Fruit fly (Drosophila melanogaster): Measurements from ENCODE around the gene trh.
A peak's percentile ranks its signal among the peaks of the same experiment; 100 is the strongest.

The trh gene

dm6 chr3L:388094-388493 is 4.3 kb downstream of the trh start:
- TF ChIP-seq CG17801 (GFP tag; optimal IDR thresholded peaks at IDR 0.05; ENCODE audit: partially characterized antibody) = no peak

- no peak for TF ChIP-seq CG17801 (GFP tag; optimal IDR thresholded peaks at IDR 0.05; ENCODE audit: partially characterized antibody)
Measured at dm6 chr3L:385095-385494, 7.3 kb downstream of the trh start.

DNA sequence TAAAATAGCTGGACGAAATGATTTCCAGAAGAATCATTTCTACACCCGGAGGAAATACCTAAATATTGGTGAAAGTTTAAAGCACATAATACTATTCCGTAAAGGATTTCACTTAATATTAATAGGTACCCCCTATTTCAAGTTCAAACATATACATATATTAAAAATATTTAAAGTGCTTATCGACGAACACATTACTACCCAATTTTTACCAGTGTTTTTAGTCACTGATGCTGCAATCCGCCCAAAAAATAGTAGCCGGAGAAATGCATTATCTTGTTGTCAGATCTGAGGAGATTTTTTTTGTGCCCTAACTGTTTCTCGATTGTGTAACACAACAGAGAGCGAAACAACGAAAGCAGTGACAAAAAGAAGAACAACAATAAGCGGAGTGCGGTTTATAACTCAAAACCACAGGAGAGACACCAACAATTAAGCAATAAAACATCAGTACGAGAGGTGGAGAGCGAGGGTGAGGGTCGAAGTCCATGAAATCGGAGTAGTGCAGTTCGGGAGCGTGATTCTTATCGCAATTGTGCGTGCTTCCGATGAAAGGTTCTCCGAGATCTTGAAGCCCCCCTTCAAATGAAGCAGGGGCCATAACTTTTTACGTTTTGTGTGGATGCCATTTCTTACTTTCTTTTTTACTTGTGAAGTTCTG is 11.4 kb downstream of the trh start:
- TF ChIP-seq CG17801 (GFP tag; optimal IDR thresholded peaks at IDR 0.05; ENCODE audit: partially characterized antibody) = peak; percentile 66

- no peak for TF ChIP-seq CG17801 (GFP tag; optimal IDR thresholded peaks at IDR 0.05; ENCODE audit: partially characterized antibody)
Measured at dm6 chr3L:378906-379305, 13.5 kb downstream of the trh start.

dm6 chr3L:378072-378423 is 14.4 kb downstream of the trh start:
- no peak for TF ChIP-seq CG17801 (GFP tag; optimal IDR thresholded peaks at IDR 0.05; ENCODE audit: partially characterized antibody)

DNA sequence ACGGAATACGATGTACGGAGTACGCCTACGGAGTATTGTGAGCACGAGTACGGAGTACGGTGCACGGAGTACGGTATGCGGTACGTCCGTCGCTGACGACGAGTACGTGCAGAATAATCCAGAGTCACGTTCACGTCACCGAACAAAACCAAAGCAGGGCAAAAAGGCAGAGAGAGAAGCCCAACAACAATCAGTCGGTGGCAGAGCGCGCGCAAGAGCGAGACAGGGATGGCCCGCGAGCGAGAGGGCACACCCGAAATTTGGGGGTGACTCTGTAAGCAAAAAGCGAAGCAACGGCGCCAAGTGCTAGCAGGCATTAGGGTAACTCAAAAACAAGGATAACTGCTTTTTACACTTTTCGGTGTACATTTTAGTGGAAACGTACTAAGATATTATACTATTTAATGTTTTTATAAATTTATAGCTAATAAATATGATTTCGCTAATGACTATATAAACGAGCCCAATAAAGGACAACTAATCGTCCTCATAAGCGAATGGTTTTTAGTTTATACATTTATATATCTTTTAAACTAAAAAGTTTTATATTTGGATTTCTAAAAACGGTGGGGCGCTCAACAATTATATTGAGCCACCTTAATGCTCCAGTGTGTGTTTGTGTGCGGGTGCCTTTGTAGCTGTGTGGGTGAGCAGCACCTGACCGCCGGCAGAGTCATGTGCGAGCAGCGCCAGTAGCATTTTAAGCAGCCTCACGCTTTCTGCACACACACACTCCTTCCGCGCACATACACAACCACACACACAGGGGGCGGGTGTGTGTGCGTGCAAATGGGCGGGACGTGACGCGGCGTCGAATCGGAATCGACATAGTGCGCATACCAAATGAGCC is 15.0 kb downstream of the trh start:
- TF ChIP-seq CG17801 (GFP tag; optimal IDR thresholded peaks at IDR 0.05; ENCODE audit: partially characterized antibody) = no peak

DNA sequence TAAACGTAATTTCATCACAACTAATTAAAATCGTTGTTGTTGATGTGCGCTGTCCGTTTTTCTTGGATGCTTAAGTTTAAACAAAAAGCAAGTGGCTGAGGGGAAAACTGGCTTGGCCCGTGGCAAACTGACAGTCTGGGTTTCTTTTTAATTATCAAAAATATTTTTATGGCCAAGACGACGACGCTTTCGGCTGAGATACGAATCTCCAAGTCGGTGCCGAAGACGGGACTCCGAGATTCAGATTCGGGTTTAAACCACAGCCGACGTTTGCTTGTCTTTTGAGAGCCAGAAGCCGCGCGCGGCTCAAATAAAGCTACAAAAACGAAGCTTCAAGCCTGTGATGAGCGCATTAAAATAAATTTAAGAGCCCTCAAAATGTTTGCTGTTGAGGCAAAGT is 16.8 kb downstream of the trh start:
- TF ChIP-seq CG17801 (GFP tag; optimal IDR thresholded peaks at IDR 0.05; ENCODE audit: partially characterized antibody) = no peak

dm6 chr3L:374582-374981 is 17.9 kb downstream of the trh start:
- no peak for TF ChIP-seq CG17801 (GFP tag; optimal IDR thresholded peaks at IDR 0.05; ENCODE audit: partially characterized antibody)

- TF ChIP-seq CG17801 (GFP tag; optimal IDR thresholded peaks at IDR 0.05; ENCODE audit: partially characterized antibody) = no peak
Measured at dm6 chr3L:371228-371627, 21.2 kb downstream of the trh start.

DNA sequence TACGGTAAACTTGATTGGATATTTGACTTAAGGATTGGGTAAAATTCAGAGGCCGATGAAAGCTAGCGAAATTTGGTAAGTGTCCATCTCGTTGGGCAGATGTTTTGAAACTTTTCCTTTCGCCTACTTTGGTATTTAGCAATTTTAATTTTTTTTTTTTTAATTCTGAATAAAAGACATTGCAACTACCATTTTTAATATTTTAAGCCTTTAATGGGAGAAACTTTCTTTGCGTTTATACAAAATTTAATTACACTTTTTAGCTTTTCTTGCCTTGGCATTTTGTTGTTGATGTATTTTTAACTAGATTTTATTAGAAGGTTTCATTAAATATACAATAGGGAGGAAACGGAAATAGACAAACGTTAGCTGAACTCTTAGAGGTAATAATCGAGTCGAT is 26.1 kb downstream of the trh start, which contains the start of gene CG13884:
CG13884 (minus strand) TSS at position 101 of the 400 bp plus-strand sequence.
- TF ChIP-seq CG17801 (GFP tag; optimal IDR thresholded peaks at IDR 0.05; ENCODE audit: partially characterized antibody) = no peak

- peak; percentile 76 for TF ChIP-seq CG17801 (GFP tag; optimal IDR thresholded peaks at IDR 0.05; ENCODE audit: partially characterized antibody)
Measured at dm6 chr3L:361201-361600, 31.2 kb downstream of the trh start, which contains the start of the genes Cdc5 and CG1233. Gene Cdc5, minus strand, starts transcription at chr3L:361383. Gene CG1233, plus strand, starts transcription at chr3L:361472.

DNA sequence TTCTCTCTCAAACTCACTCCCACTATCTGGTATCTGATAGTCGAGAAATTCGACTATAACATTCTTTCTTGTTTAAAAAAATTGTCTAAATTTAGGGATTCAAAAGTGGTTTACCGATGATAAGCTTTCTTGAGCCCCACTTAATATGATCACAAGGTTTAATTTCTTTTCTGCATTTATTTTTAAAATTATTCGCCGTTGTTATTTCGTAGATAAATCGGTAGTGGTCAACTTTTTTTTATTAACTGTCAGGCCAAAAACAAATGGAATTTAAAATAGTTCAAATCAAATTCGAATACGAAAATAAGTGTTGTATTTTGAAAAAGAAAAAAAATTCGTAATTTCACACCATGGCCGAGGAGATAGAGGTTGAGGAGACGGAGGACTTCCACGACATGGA is 34.8 kb downstream of the trh start, which contains the start of gene Roc1b:
Roc1b (plus strand) TSS at position 301 of the 400 bp plus-strand sequence.
- TF ChIP-seq CG17801 (GFP tag; optimal IDR thresholded peaks at IDR 0.05; ENCODE audit: partially characterized antibody) = no peak

dm6 chr3L:356016-356472 is 36.4 kb downstream of the trh start, which contains the start of gene CG1231:
Gene CG1231, plus strand, starts transcription at chr3L:356422.
- no peak for TF ChIP-seq CG17801 (GFP tag; optimal IDR thresholded peaks at IDR 0.05; ENCODE audit: partially characterized antibody)

- TF ChIP-seq CG17801 (GFP tag; optimal IDR thresholded peaks at IDR 0.05; ENCODE audit: partially characterized antibody) = peak; percentile 82
Measured at dm6 chr3L:350651-351228, 41.7 kb downstream of the trh start.

DNA sequence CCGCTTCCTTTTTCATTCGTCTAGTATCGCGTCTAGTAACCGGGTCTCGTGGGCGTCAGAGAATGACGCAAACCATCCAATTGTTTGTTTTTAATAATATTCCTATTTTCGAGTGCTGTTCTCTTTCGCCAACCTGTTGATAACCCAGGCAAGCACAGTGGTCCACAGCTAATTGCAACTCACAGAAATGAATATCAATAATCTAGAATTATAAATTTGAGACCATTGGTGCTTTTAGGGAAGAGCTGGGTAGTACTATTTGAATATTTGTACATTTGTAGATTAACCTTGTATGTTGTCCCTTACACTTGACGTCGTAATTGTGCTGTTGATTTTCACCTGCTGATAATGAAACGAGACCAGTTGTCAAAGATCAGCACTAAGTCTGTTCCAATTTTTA is 42.7 kb downstream of the trh start:
- no peak for TF ChIP-seq CG17801 (GFP tag; optimal IDR thresholded peaks at IDR 0.05; ENCODE audit: partially characterized antibody)

DNA sequence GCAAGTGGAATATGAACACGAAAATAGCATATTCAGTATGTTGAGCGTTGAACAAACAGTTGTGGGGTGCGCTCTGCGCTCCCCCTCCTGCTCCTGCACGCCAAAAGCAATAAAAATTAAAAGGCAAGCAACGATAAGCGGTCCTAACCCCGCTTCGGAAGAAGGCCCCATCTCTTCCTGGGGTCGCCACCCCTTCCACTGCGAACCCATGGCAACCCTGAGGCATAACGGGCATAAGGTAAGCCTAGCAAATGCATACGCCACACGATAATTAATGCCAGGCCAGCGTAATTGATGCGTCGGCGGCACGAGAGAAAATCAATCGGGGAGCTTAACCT is 44.1 kb downstream of the trh start:
- no peak for TF ChIP-seq CG17801 (GFP tag; optimal IDR thresholded peaks at IDR 0.05; ENCODE audit: partially characterized antibody)
